Worm (Caenorhabditis elegans) whole organism, L2 larva: Measurements from ENCODE around the gene F11G11.4.
A peak's percentile ranks its signal among the peaks of the same experiment; 100 is the strongest.
"Not testable (repeated sequence)": the region's sequence is repeated elsewhere in the genome, so short reads cannot be mapped to it uniquely, and the experiment has no call there.

Experiments used
- C34F6.9 ChIP-seq: fragments of 150-350 bp; optimal IDR thresholded peaks from 2 replicates; lab custom pipeline; 2014; ENCODE audit warnings: missing biosample characterization, missing genetic modification characterization
- F13H6.1 ChIP-seq: sonication (generic microtip); optimal IDR thresholded peaks from 2 replicates; lab custom pipeline; 2016; ENCODE audit warnings: missing genetic modification characterization, missing compliant biosample characterization
- R02D3.7 ChIP-seq: fragments of 150-350 bp; optimal IDR thresholded peaks from 2 replicates; lab custom pipeline; 2014; ENCODE audit warnings: missing biosample characterization, missing genetic modification characterization
- Y55F3AM.14 ChIP-seq: fragments of 200-800 bp; sonication (Bioruptor generic); optimal IDR thresholded peaks from 2 replicates; lab custom pipeline; 2018; ENCODE audit warnings: mild to moderate bottlenecking, missing genetic modification characterization, missing compliant biosample characterization
- alr-1 ChIP-seq: fragments of 150-350 bp; optimal IDR thresholded peaks from 2 replicates; lab custom pipeline; 2014; ENCODE audit warnings: missing biosample characterization, missing genetic modification characterization
- aly-2 ChIP-seq: fragments of 150-350 bp; optimal IDR thresholded peaks from 2 replicates; lab custom pipeline; 2014; ENCODE audit warnings: missing biosample characterization, missing genetic modification characterization
- ama-1 ChIP-seq: fragments of 150-350 bp; optimal IDR thresholded peaks from 2 replicates; lab custom pipeline; 2018; ENCODE audit warnings: inconsistent platforms
- blmp-1 ChIP-seq: sonication (generic microtip); optimal IDR thresholded peaks from 2 replicates; lab custom pipeline; 2017; ENCODE audit warnings: missing genetic modification characterization, mild to moderate bottlenecking, missing compliant biosample characterization, antibody characterized with exemption, moderate library complexity; ENCODE audit not compliant: insufficient read depth
- ceh-16 ChIP-seq: fragments of 150-350 bp; optimal IDR thresholded peaks from 2 replicates; lab custom pipeline; 2014; ENCODE audit warnings: missing biosample characterization, missing genetic modification characterization
- ceh-82 ChIP-seq: fragments of 150-350 bp; optimal IDR thresholded peaks from 2 replicates; lab custom pipeline; 2014; ENCODE audit warnings: missing biosample characterization, missing genetic modification characterization
- crh-2 ChIP-seq: sonication (generic microtip); optimal IDR thresholded peaks from 2 replicates; lab custom pipeline; 2017; ENCODE audit warnings: missing biosample characterization, missing genetic modification characterization
- dmd-4 ChIP-seq: sonication (generic microtip); optimal IDR thresholded peaks from 2 replicates; lab custom pipeline; 2017; ENCODE audit warnings: missing biosample characterization, missing genetic modification characterization
- egl-27 ChIP-seq: sonication (generic microtip); optimal IDR thresholded peaks from 3 replicates; lab custom pipeline; 2017; ENCODE audit warnings: missing biosample characterization, missing genetic modification reagents, missing genetic modification characterization
- elt-1 ChIP-seq: fragments of 150-350 bp; optimal IDR thresholded peaks from 2 replicates; lab custom pipeline; 2014; ENCODE audit warnings: missing biosample characterization, missing genetic modification characterization
- elt-3 ChIP-seq: sonication (generic microtip); optimal IDR thresholded peaks from 2 replicates; lab custom pipeline; 2017; ENCODE audit warnings: missing biosample characterization, missing genetic modification characterization
- fos-1 ChIP-seq: fragments of 150-350 bp; optimal IDR thresholded peaks from 2 replicates; lab custom pipeline; 2014; ENCODE audit warnings: missing biosample characterization, missing genetic modification characterization
- gmeb-1 ChIP-seq: fragments of 150-350 bp; optimal IDR thresholded peaks from 2 replicates; lab custom pipeline; 2014; ENCODE audit warnings: missing biosample characterization, missing genetic modification characterization
- lin-11 ChIP-seq: fragments of 150-350 bp; sonication (generic microtip); optimal IDR thresholded peaks from 2 replicates; lab custom pipeline; 2014; ENCODE audit warnings: missing biosample characterization, missing genetic modification characterization, inconsistent platforms, mixed read lengths
- lin-13 ChIP-seq: fragments of 150-350 bp; optimal IDR thresholded peaks from 2 replicates; lab custom pipeline; 2014; ENCODE audit warnings: missing biosample characterization, missing genetic modification reagents, missing genetic modification characterization
- lin-39 ChIP-seq: fragments of 150-350 bp; optimal IDR thresholded peaks from 2 replicates; lab custom pipeline; 2014; ENCODE audit warnings: missing biosample characterization, missing genetic modification reagents, missing genetic modification characterization
- lsy-2 ChIP-seq, 2 experiments: fragments of 150-350 bp in 1 of 2; sonication (generic microtip) in 1 of 2; optimal IDR thresholded peaks; 2 replicates each; lab custom pipeline; 2014 to 2017; ENCODE audit warnings: missing biosample characterization in 2 of 2, missing genetic modification characterization in 2 of 2
- mab-5 ChIP-seq: fragments of 150-350 bp; optimal IDR thresholded peaks from 2 replicates; lab custom pipeline; 2014; ENCODE audit warnings: missing biosample characterization, missing genetic modification characterization
- mdl-1 ChIP-seq, 2 experiments: fragments of 150-350 bp in 1 of 2; sonication (generic microtip) in 1 of 2; optimal IDR thresholded peaks; 2 replicates each; lab custom pipeline; 2017; ENCODE audit warnings: missing biosample characterization in 2 of 2, missing genetic modification characterization in 2 of 2
- nhr-11 ChIP-seq: fragments of 150-350 bp; optimal IDR thresholded peaks from 2 replicates; lab custom pipeline; 2014; ENCODE audit warnings: missing biosample characterization, missing genetic modification characterization
- nhr-12 ChIP-seq: fragments of 150-350 bp; optimal IDR thresholded peaks from 2 replicates; lab custom pipeline; 2014; ENCODE audit warnings: missing biosample characterization, missing genetic modification characterization
- nhr-21 ChIP-seq: fragments of 150-350 bp; optimal IDR thresholded peaks from 2 replicates; lab custom pipeline; 2014; ENCODE audit warnings: missing biosample characterization, missing genetic modification characterization
- nhr-6 ChIP-seq: fragments of 150-350 bp; optimal IDR thresholded peaks from 2 replicates; lab custom pipeline; 2014; ENCODE audit warnings: missing biosample characterization, missing genetic modification characterization
- sem-4 ChIP-seq: fragments of 150-350 bp; optimal IDR thresholded peaks from 2 replicates; lab custom pipeline; 2014; ENCODE audit warnings: missing biosample characterization, missing genetic modification reagents, missing genetic modification characterization
- skn-1 ChIP-seq: sonication (generic microtip); optimal IDR thresholded peaks from 2 replicates; lab custom pipeline; 2017; ENCODE audit warnings: missing biosample characterization, missing genetic modification characterization
- sma-3 ChIP-seq: sonication (generic microtip); optimal IDR thresholded peaks from 2 replicates; lab custom pipeline; 2016; ENCODE audit warnings: missing genetic modification reagents, missing genetic modification characterization, missing compliant biosample characterization
- sma-9 ChIP-seq, 2 experiments: fragments of 150-350 bp in 1 of 2; sonication (generic microtip) in 1 of 2; optimal IDR thresholded peaks; 2 replicates each; lab custom pipeline; 2014 to 2016; ENCODE audit warnings: missing genetic modification characterization in 2 of 2, mild to moderate bottlenecking in 1 of 2, missing biosample characterization in 1 of 2, missing compliant biosample characterization in 1 of 2, missing genetic modification reagents in 1 of 2, moderate library complexity in 1 of 2
- snpc-4 ChIP-seq: fragments of 150-350 bp; optimal IDR thresholded peaks from 2 replicates; lab custom pipeline; 2014; ENCODE audit warnings: missing biosample characterization, missing genetic modification characterization
- unc-39 ChIP-seq: fragments of 150-350 bp; optimal IDR thresholded peaks from 2 replicates; lab custom pipeline; 2014; ENCODE audit warnings: missing biosample characterization, missing genetic modification characterization
- unc-55 ChIP-seq: fragments of 150-350 bp; sonication (generic microtip); optimal IDR thresholded peaks from 3 replicates; lab custom pipeline; 2014; ENCODE audit warnings: missing biosample characterization, missing genetic modification reagents, missing genetic modification characterization
- unc-62 ChIP-seq: fragments of 150-350 bp; optimal IDR thresholded peaks from 2 replicates; lab custom pipeline; 2014; ENCODE audit warnings: missing biosample characterization, missing genetic modification reagents, missing genetic modification characterization
- zag-1 ChIP-seq: fragments of 150-350 bp; optimal IDR thresholded peaks from 2 replicates; lab custom pipeline; 2014; ENCODE audit warnings: missing biosample characterization, missing genetic modification characterization
- ztf-1 ChIP-seq: fragments of 200-800 bp; sonication (Bioruptor generic); conservative IDR thresholded peaks from 2 replicates; pipeline ENCODE4 v1.3.6; 2022; ENCODE audit warnings: missing genetic modification characterization, missing compliant biosample characterization

F11G11.4 gene

DNA sequence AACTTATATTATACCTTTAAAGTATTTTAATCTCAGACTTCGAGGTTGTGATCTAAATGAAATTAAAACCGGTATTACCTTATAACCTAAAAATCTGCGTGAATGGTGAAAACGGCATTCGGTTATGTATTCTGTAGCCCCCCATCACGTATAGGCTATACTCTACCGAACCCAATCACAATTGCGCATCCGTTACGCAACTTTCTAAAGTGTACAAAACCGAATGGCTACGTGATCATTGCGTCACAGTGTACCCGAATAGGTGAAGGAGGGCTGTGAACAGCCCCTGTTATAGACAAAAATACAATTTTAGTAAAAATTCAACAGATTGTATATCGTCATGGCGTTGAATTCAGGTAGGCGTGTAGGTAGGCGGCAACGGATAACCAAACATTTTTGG lies 37.8 kb upstream of the F11G11.4 start:
- TF ChIP-seq nhr-12 (tag; lab: Kevin White, UChicago) (no peak), sem-4 (no peak), gmeb-1 (no peak), unc-62 (GFP tag; lab: Kevin White, UChicago) (no peak), skn-1 (no peak), blmp-1 (tag; lab: Kevin White, UChicago) (no peak), fos-1 (no peak), egl-27 (tag; lab: Kevin White, UChicago) (no peak), C34F6.9 (tag; lab: Kevin White, UChicago) (no peak), aly-2 (no peak), mab-5 (no peak)

- not testable (repeated sequence) for TF ChIP-seq lin-11 (tag; lab: Kevin White, UChicago); sem-4; sma-3
These were observed 35.3 kb upstream of the F11G11.4 start, which contains the start of the genes C33F10.8 and msp-40 for ce11 chrII:4825133-4825532. Gene C33F10.8 (minus strand): TSS chrII:4825233. Gene msp-40 (plus strand): TSS chrII:4825414.

DNA sequence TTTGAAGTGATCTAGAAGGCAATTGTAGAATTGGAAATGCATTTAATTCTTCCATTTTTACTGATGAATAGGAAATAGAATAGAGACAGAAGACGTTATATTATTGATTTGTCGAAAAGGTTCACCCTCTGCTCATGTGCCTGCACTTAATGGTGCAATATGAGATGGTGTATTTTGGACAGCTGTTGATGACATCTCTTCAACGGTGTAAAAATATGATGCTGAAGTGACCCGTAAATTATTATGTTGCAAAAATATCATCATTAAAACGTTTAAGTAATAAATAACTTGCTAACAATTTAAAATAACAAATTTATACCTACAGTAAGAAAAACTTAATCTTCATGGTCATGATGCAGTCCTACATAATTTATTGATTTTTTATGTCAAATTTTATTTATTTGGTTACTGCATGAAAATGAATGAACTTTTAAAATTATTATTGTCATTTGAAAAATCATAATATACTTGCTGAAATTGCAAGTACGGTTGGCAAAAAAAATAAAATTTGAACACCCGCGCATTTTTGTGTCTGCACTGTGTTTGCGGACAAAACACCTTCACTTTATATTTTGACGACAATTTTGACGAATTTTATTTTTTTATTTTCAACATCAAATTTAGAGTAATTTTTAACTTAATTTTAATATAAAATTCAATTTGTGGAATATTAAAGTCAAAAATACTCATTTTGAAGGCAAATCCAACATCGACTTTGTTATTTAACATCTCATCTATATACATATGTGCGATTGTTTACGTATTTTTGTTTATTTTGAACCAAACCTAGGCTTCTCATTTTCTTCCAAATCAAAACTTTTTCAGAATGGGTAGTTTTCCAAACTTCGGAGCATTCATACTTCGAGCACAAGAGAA lies 32.4 kb upstream of the F11G11.4 start, which contains the start of the genes fbxb-88 and tbck-1:
Gene fbxb-88, minus strand, starts transcription at position 151 of the 876 bp plus-strand sequence.
Gene tbck-1, plus strand, starts transcription at position 826 of the 876 bp plus-strand sequence.
- no peak for TF ChIP-seq aly-2
- no peak for TF ChIP-seq R02D3.7
- TF ChIP-seq gmeb-1: peak; percentile 97
- TF ChIP-seq elt-1 (tag; lab: Kevin White, UChicago): no peak
- no peak for TF ChIP-seq sma-9 (GFP tag; optimal IDR thresholded peaks at IDR 0.05; lab: Kevin White, UChicago)
- TF ChIP-seq sma-9 (tag; optimal IDR thresholded peaks at IDR 0.05; lab: Kevin White, UChicago): no peak
- no peak for TF ChIP-seq sem-4
- TF ChIP-seq nhr-11 (tag; lab: Kevin White, UChicago): no peak
- no peak for TF ChIP-seq unc-62 (GFP tag; lab: Kevin White, UChicago)
- TF ChIP-seq mdl-1 (tag; optimal IDR thresholded peaks at IDR 0.05; lab: Kevin White, UChicago): no peak
- TF ChIP-seq unc-55 (GFP tag; lab: Kevin White, UChicago): peak; percentile 82
- TF ChIP-seq ceh-16 (tag; lab: Kevin White, UChicago): no peak
- no peak for TF ChIP-seq dmd-4 (tag; lab: Kevin White, UChicago)
- TF ChIP-seq lsy-2 (tag; optimal IDR thresholded peaks at IDR 0.05; lab: Kevin White, UChicago): peak in 1 of 2 experiments; percentile 26
- peak; percentile 56 for TF ChIP-seq C34F6.9 (tag; lab: Kevin White, UChicago)
- no peak for TF ChIP-seq nhr-21
- TF ChIP-seq alr-1 (tag; lab: Kevin White, UChicago): no peak
- TF ChIP-seq lin-13: no peak
- TF ChIP-seq lin-39 (tag; lab: Kevin White, UChicago): no peak
- no peak for TF ChIP-seq sma-3
- no peak for TF ChIP-seq ztf-1 (GFP tag; lab: Robert Waterston, UW)
- TF ChIP-seq snpc-4: peak; percentile 54
- TF ChIP-seq unc-39 (tag; lab: Kevin White, UChicago): no peak
- no peak for TF ChIP-seq elt-3
- TF ChIP-seq Y55F3AM.14 (GFP tag; lab: Kevin White, UChicago): no peak
- no peak for TF ChIP-seq mab-5
- TF ChIP-seq nhr-6: no peak
- TF ChIP-seq nhr-12 (tag; lab: Kevin White, UChicago): no peak
- no peak for TF ChIP-seq zag-1
- peak; percentile 63 for TF ChIP-seq crh-2
- no peak for TF ChIP-seq fos-1
- no peak for TF ChIP-seq ama-1 (lab: Kevin White, UChicago)

- TF ChIP-seq ceh-82 (tag; lab: Kevin White, UChicago): no peak
- no peak for TF ChIP-seq sma-3
- no peak for TF ChIP-seq F13H6.1 (tag; lab: Kevin White, UChicago)
- TF ChIP-seq dmd-4 (tag; lab: Kevin White, UChicago): no peak
- no peak for TF ChIP-seq sem-4
These were observed 25.6 kb upstream of the F11G11.4 start, which contains the start of the genes C33F10.11 and C33F10.1 for ce11 chrII:4834761-4835160. Gene C33F10.11 (minus strand): TSS chrII:4834861. Gene C33F10.1 (plus strand): TSS chrII:4835023.
